Fruit fly (Drosophila melanogaster) whole organism, embryonic: Measurements from ENCODE around the gene Ir92a.
A peak's percentile ranks its signal among the peaks of the same experiment; 100 is the strongest.

Source experiments
- Bteb2 ChIP-seq: fragments of 200-800 bp; sonication (Bioruptor generic); optimal IDR thresholded peaks from 2 replicates; lab custom pipeline; 2016; ENCODE audit warnings: missing biosample characterization, missing genetic modification characterization
- CG10209 ChIP-seq: fragments of 200-800 bp; sonication (Bioruptor generic); optimal IDR thresholded peaks from 3 replicates; lab custom pipeline; 2017; ENCODE audit warnings: missing biosample characterization, mild to moderate bottlenecking, missing genetic modification characterization, missing genetic modification reagents
- CG11247 ChIP-seq: fragments of 200-800 bp; sonication (Bioruptor generic); IDR thresholded peaks from 2 replicates; pipeline ENCODE4 v1.3.6; 2022; ENCODE audit warnings: missing biosample characterization, missing genetic modification characterization
- CG11504 ChIP-seq: fragments of 200-800 bp; sonication (Bioruptor generic); optimal IDR thresholded peaks from 3 replicates; lab custom pipeline; 2019; ENCODE audit warnings: missing biosample characterization, mild to moderate bottlenecking, missing genetic modification characterization, moderate library complexity
- CG11723 ChIP-seq: fragments of 200-800 bp; sonication (Bioruptor generic); optimal IDR thresholded peaks from 2 replicates; lab custom pipeline; 2017; ENCODE audit warnings: missing biosample characterization, mild to moderate bottlenecking, missing genetic modification characterization
- CG13775 ChIP-seq: fragments of 200-800 bp; sonication (Bioruptor generic); optimal IDR thresholded peaks from 3 replicates; lab custom pipeline; 2017; ENCODE audit warnings: missing biosample characterization, mild to moderate bottlenecking, missing genetic modification characterization
- CG15514 ChIP-seq: fragments of 200-800 bp; sonication (Bioruptor generic); optimal IDR thresholded peaks from 3 replicates; lab custom pipeline; 2017; ENCODE audit warnings: missing biosample characterization, missing genetic modification characterization, mild to moderate bottlenecking, moderate library complexity, missing genetic modification reagents
- CG1602 ChIP-seq: fragments of 200-800 bp; sonication (Bioruptor generic); optimal IDR thresholded peaks from 3 replicates; lab custom pipeline; 2016; ENCODE audit warnings: missing biosample characterization, missing genetic modification characterization
- CG1647 ChIP-seq: fragments of 200-800 bp; sonication (Bioruptor generic); optimal IDR thresholded peaks from 3 replicates; lab custom pipeline; 2016; ENCODE audit warnings: missing biosample characterization, missing genetic modification characterization
- CG2202 ChIP-seq: fragments of 200-800 bp; sonication (Bioruptor generic); optimal IDR thresholded peaks from 2 replicates; lab custom pipeline; 2018; ENCODE audit warnings: missing biosample characterization, mild to moderate bottlenecking, missing genetic modification characterization
- CG2889 ChIP-seq: fragments of 200-800 bp; sonication (Bioruptor generic); IDR thresholded peaks from 3 replicates; pipeline ENCODE4 v1.3.6; 2022; ENCODE audit warnings: missing biosample characterization, missing genetic modification characterization
- CG31365 ChIP-seq: fragments of 200-800 bp; sonication (Bioruptor generic); optimal IDR thresholded peaks from 2 replicates; lab custom pipeline; 2018; ENCODE audit warnings: missing biosample characterization, mild to moderate bottlenecking, missing genetic modification characterization
- CG34224 ChIP-seq: fragments of 200-800 bp; sonication (Bioruptor generic); IDR thresholded peaks from 3 replicates; pipeline ENCODE4 v1.3.6; 2022; ENCODE audit warnings: missing biosample characterization, missing genetic modification characterization; ENCODE audit not compliant: partially characterized antibody
- CG3726 ChIP-seq: fragments of 200-800 bp; sonication (Bioruptor generic); IDR thresholded peaks from 3 replicates; pipeline ENCODE4, ENCODE4 v1.3.6; 2022; ENCODE audit warnings: missing biosample characterization, missing genetic modification characterization
- CG3847 ChIP-seq: fragments of 200-800 bp; sonication (Bioruptor generic); IDR thresholded peaks from 2 replicates; pipeline ENCODE4 v1.3.6; 2022; ENCODE audit warnings: missing biosample characterization, missing genetic modification characterization
- CG6175 ChIP-seq: fragments of 200-800 bp; sonication (Bioruptor generic); IDR thresholded peaks from 3 replicates; pipeline ENCODE4 v1.3.6; 2022; ENCODE audit warnings: missing biosample characterization, missing genetic modification characterization
- CG6654 ChIP-seq: fragments of 200-800 bp; sonication (Bioruptor generic); optimal IDR thresholded peaks from 2 replicates; lab custom pipeline; 2017; ENCODE audit warnings: missing biosample characterization, mild to moderate bottlenecking, missing genetic modification characterization
- CG9817 ChIP-seq: fragments of 200-800 bp; sonication (Bioruptor generic); optimal IDR thresholded peaks from 2 replicates; lab custom pipeline; 2018; ENCODE audit warnings: missing biosample characterization, mild to moderate bottlenecking, missing genetic modification characterization, moderate library complexity
- CG9932 ChIP-seq: fragments of 200-800 bp; sonication (Bioruptor generic); IDR thresholded peaks from 2 replicates; pipeline ENCODE4 v1.3.6; 2022; ENCODE audit warnings: missing biosample characterization, missing genetic modification characterization
- Chrac-16 ChIP-seq: fragments of 200-800 bp; sonication (Bioruptor generic); optimal IDR thresholded peaks from 3 replicates; lab custom pipeline; 2016; ENCODE audit warnings: missing biosample characterization, missing genetic modification characterization
- D19A ChIP-seq: fragments of 200-800 bp; optimal IDR thresholded peaks from 3 replicates; lab custom pipeline; 2019; ENCODE audit warnings: missing biosample characterization, mild to moderate bottlenecking, missing genetic modification characterization, moderate library complexity
- Elba2 ChIP-seq: fragments of 200-800 bp; sonication (Bioruptor generic); optimal IDR thresholded peaks from 3 replicates; lab custom pipeline; 2016; ENCODE audit warnings: missing biosample characterization, missing genetic modification characterization
- H2.0 ChIP-seq: fragments of 200-800 bp; sonication (Bioruptor generic); IDR thresholded peaks from 2 replicates; pipeline ENCODE4 v1.3.6; 2022; ENCODE audit warnings: missing biosample characterization, missing genetic modification characterization
- Mes4 ChIP-seq: fragments of 200-800 bp; sonication (Bioruptor generic); optimal IDR thresholded peaks from 2 replicates; lab custom pipeline; 2016; ENCODE audit warnings: missing biosample characterization, missing genetic modification characterization
- Ptx1 ChIP-seq: fragments of 200-800 bp; sonication (Bioruptor generic); IDR thresholded peaks from 2 replicates; pipeline ENCODE4 v1.3.6; 2022; ENCODE audit warnings: missing biosample characterization, missing genetic modification characterization
- Sry-β ChIP-seq: fragments of 200-800 bp; sonication (Bioruptor generic); optimal IDR thresholded peaks from 2 replicates; lab custom pipeline; 2018; ENCODE audit warnings: missing biosample characterization, mild to moderate bottlenecking, missing genetic modification characterization, moderate library complexity
- amos ChIP-seq: fragments of 200-800 bp; sonication (Bioruptor generic); IDR thresholded peaks from 2 replicates; pipeline ENCODE4 v1.3.6; 2022; ENCODE audit warnings: missing biosample characterization, missing genetic modification characterization; ENCODE audit not compliant: partially characterized antibody
- ase ChIP-seq: fragments of 200-800 bp; sonication (Bioruptor generic); IDR thresholded peaks from 3 replicates; pipeline ENCODE4 v1.3.6; 2022; ENCODE audit warnings: missing biosample characterization, missing genetic modification characterization
- bigmax ChIP-seq: fragments of 200-800 bp; sonication (Bioruptor generic); optimal IDR thresholded peaks from 2 replicates; lab custom pipeline; 2018; ENCODE audit warnings: missing biosample characterization, mild to moderate bottlenecking, missing genetic modification characterization
- ci ChIP-seq: fragments of 200-800 bp; sonication (Bioruptor generic); IDR thresholded peaks from 3 replicates; pipeline ENCODE4 v1.3.6; 2022; ENCODE audit warnings: missing biosample characterization, missing genetic modification characterization
- dan ChIP-seq: fragments of 200-800 bp; sonication (Bioruptor generic); IDR thresholded peaks from 2 replicates; pipeline ENCODE4 v1.3.6; 2022; ENCODE audit warnings: missing biosample characterization, missing genetic modification characterization
- danr ChIP-seq: fragments of 200-800 bp; sonication (Bioruptor generic); IDR thresholded peaks from 2 replicates; pipeline ENCODE4 v1.3.6; 2022; ENCODE audit warnings: missing biosample characterization, missing genetic modification characterization
- ems ChIP-seq: fragments of 200-800 bp; sonication (Bioruptor generic); optimal IDR thresholded peaks from 3 replicates; lab custom pipeline; 2016; ENCODE audit warnings: missing biosample characterization, missing genetic modification characterization
- esg ChIP-seq: fragments of 200-800 bp; sonication (Bioruptor generic); conservative IDR thresholded peaks from 2 replicates; pipeline ENCODE4 v1.3.6; 2022; ENCODE audit warnings: missing biosample characterization, missing genetic modification characterization
- fd3F ChIP-seq: fragments of 200-800 bp; sonication (Bioruptor generic); optimal IDR thresholded peaks from 2 replicates; lab custom pipeline; 2018; ENCODE audit warnings: missing biosample characterization, mild to moderate bottlenecking, missing genetic modification characterization, moderate library complexity
- gem ChIP-seq: fragments of 200-800 bp; sonication (Bioruptor generic); optimal IDR thresholded peaks from 2 replicates; lab custom pipeline; 2019; ENCODE audit warnings: missing biosample characterization, mild to moderate bottlenecking, missing genetic modification characterization, moderate library complexity
- gfzf ChIP-seq: fragments of 200-800 bp; sonication (Bioruptor generic); optimal IDR thresholded peaks from 2 replicates; lab custom pipeline; 2016; ENCODE audit warnings: missing biosample characterization, mild to moderate bottlenecking, missing genetic modification characterization, moderate library complexity
- gt ChIP-seq: fragments of 200-800 bp; sonication (Bioruptor generic); IDR thresholded peaks from 2 replicates; pipeline ENCODE4 v1.3.6; 2022; ENCODE audit warnings: missing biosample characterization, missing genetic modification characterization
- nerfin-1 ChIP-seq: fragments of 200-800 bp; sonication (Bioruptor generic); optimal IDR thresholded peaks from 3 replicates; lab custom pipeline; 2019; ENCODE audit warnings: missing biosample characterization, mild to moderate bottlenecking, missing genetic modification characterization, moderate library complexity
- nmo ChIP-seq: fragments of 200-800 bp; sonication (Bioruptor generic); optimal IDR thresholded peaks from 2 replicates; lab custom pipeline; 2018; ENCODE audit warnings: missing biosample characterization, mild to moderate bottlenecking, missing genetic modification characterization, moderate library complexity
- odd ChIP-seq: fragments of 200-800 bp; sonication (Bioruptor generic); optimal IDR thresholded peaks from 2 replicates; lab custom pipeline; 2017; ENCODE audit warnings: missing biosample characterization, mild to moderate bottlenecking, missing genetic modification characterization
- pfk ChIP-seq: fragments of 200-800 bp; sonication (Bioruptor generic); optimal IDR thresholded peaks from 2 replicates; lab custom pipeline; 2018; ENCODE audit warnings: missing biosample characterization, mild to moderate bottlenecking, missing genetic modification characterization, moderate library complexity
- pita ChIP-seq: fragments of 200-800 bp; sonication (Bioruptor generic); optimal IDR thresholded peaks from 2 replicates; lab custom pipeline; 2017; ENCODE audit warnings: missing biosample characterization, mild to moderate bottlenecking, missing genetic modification characterization
- sens ChIP-seq: fragments of 200-800 bp; sonication (Bioruptor generic); peaks from one replicate; lab custom pipeline; 2016; ENCODE audit warnings: missing biosample characterization, missing genetic modification characterization
- sens-2 ChIP-seq: fragments of 200-800 bp; sonication (Bioruptor generic); IDR thresholded peaks from 2 replicates; pipeline ENCODE4 v1.3.6; 2022; ENCODE audit warnings: missing biosample characterization, missing genetic modification characterization
- unc-4 ChIP-seq: fragments of 200-800 bp; sonication (Bioruptor generic); IDR thresholded peaks from 2 replicates; pipeline ENCODE4 v1.3.6; 2022; ENCODE audit warnings: missing biosample characterization, missing genetic modification characterization; ENCODE audit not compliant: partially characterized antibody
- vfl ChIP-seq: fragments of 200-800 bp; sonication (Bioruptor generic); optimal IDR thresholded peaks from 2 replicates; lab custom pipeline; 2016; ENCODE audit warnings: missing biosample characterization, missing genetic modification characterization
- vvl ChIP-seq: fragments of 200-800 bp; sonication (Bioruptor generic); IDR thresholded peaks from 2 replicates; pipeline ENCODE4 v1.3.6; 2022; ENCODE audit warnings: missing biosample characterization, missing genetic modification characterization
- zf30C ChIP-seq: fragments of 200-800 bp; sonication (Bioruptor generic); optimal IDR thresholded peaks from 3 replicates; lab custom pipeline; 2018; ENCODE audit warnings: missing biosample characterization, mild to moderate bottlenecking, missing genetic modification characterization

Gene Ir92a

dm6 chr3R:20292030-20292879 is 46.5 kb upstream of the Ir92a start (continued):
- peak; percentile 44; the same call in 1 of the 2 replicates for TF ChIP-seq esg (GFP tag; lab: Robert Waterston, UW)
- TF ChIP-seq bigmax (GFP tag; lab: Kevin White, UChicago), result no peak
- peak; percentile 57 for TF ChIP-seq CG2202 (tag; lab: Kevin White, UChicago)
- TF ChIP-seq sens-2 (GFP tag; lab: Robert Waterston, UW), result 0 out of 2 replicates have a peak, but pooled peaks have one; percentile 32
- TF ChIP-seq CG10209, result peak; percentile 67
- no peak for TF ChIP-seq CG3847 (GFP tag; lab: Robert Waterston, UW)
- no peak; the same call in 1 of the 2 replicates for TF ChIP-seq Ptx1 (GFP tag; lab: Robert Waterston, UW)
- no peak for TF ChIP-seq CG3726 (GFP tag; lab: Robert Waterston, UW)
- 0 out of 3 replicates have a peak, but pooled peaks have one; percentile 36 for TF ChIP-seq ci (GFP tag; lab: Robert Waterston, UW)
- no peak for TF ChIP-seq pfk (GFP tag; lab: Kevin White, UChicago)
- no peak for TF ChIP-seq danr (GFP tag; lab: Robert Waterston, UW)
- peak; percentile 82 for TF ChIP-seq nmo
- no peak for TF ChIP-seq fd3F
- TF ChIP-seq ems, result peak; percentile 36
- TF ChIP-seq zf30C, result no peak
- peak; percentile 95 for TF ChIP-seq sens
- TF ChIP-seq CG13775 (GFP tag; lab: Kevin White, UChicago), result peak; percentile 68
- TF ChIP-seq unc-4 (GFP tag; lab: Robert Waterston, UW), result no peak
- no peak for TF ChIP-seq CG34224 (GFP tag; lab: Robert Waterston, UW)
- 0 out of 2 replicates have a peak, but pooled peaks have one; percentile 19 for TF ChIP-seq dan (GFP tag; lab: Robert Waterston, UW)
- peak; percentile 50 for TF ChIP-seq Elba2 (GFP tag; lab: Kevin White, UChicago)
- TF ChIP-seq ase, result peak; percentile 29; the same call in 1 of the 3 replicates
- no peak for TF ChIP-seq amos
- peak; percentile 71 for TF ChIP-seq CG11504 (tag; lab: Kevin White, UChicago)
- no peak for TF ChIP-seq gem (tag; lab: Kevin White, UChicago)
- TF ChIP-seq Bteb2 (GFP tag; lab: Kevin White, UChicago), result no peak
- TF ChIP-seq CG11723 (GFP tag; lab: Kevin White, UChicago), result no peak
- TF ChIP-seq vfl (GFP tag; lab: Kevin White, UChicago), result no peak
- no peak for TF ChIP-seq CG9932
- TF ChIP-seq Chrac-16, result peak; percentile 77
- TF ChIP-seq CG31365 (tag; lab: Kevin White, UChicago), result no peak
- TF ChIP-seq CG1602 (GFP tag; lab: Kevin White, UChicago), result peak; percentile 66
- TF ChIP-seq Sry-β, result no peak
- TF ChIP-seq CG11247 (GFP tag; lab: Robert Waterston, UW), result no peak; the same call in 1 of the 2 replicates
- no peak for TF ChIP-seq CG6654 (GFP tag; lab: Kevin White, UChicago)
- TF ChIP-seq gt, result peak; percentile 28; the same call in 1 of the 2 replicates
- TF ChIP-seq odd (GFP tag; lab: Kevin White, UChicago), result peak; percentile 46
- no peak for TF ChIP-seq vvl (GFP tag; lab: Robert Waterston, UW)
- no peak for TF ChIP-seq CG2889 (GFP tag; lab: Robert Waterston, UW)
- no peak for TF ChIP-seq gfzf
- TF ChIP-seq pita, result no peak
- no peak for TF ChIP-seq CG15514 (GFP tag; lab: Kevin White, UChicago)
- TF ChIP-seq CG9817 (tag; lab: Kevin White, UChicago), result no peak
- 0 out of 3 replicates have a peak, but pooled peaks have one; percentile 36 for TF ChIP-seq CG6175
- TF ChIP-seq nerfin-1 (tag; lab: Kevin White, UChicago), result no peak
- TF ChIP-seq D19A (tag; lab: Kevin White, UChicago), result peak; percentile 63
- TF ChIP-seq H2.0 (GFP tag; lab: Robert Waterston, UW), result peak; percentile 23; the same call in 1 of the 2 replicates
- peak; percentile 31 for TF ChIP-seq Mes4 (GFP tag; lab: Kevin White, UChicago)
- TF ChIP-seq CG1647 (GFP tag; lab: Kevin White, UChicago), result no peak
